Worm (Caenorhabditis elegans) whole organism, L3 larva: Measurements from ENCODE around the gene ugt-48.

Source experiments
- elt-3 ChIP-seq, 3 experiments: fragments of 150-350 bp in 1 of 3; sonication (generic microtip) in 2 of 3; optimal IDR thresholded peaks; 2 replicates in 2 of 3; 4 replicates in 1 of 3; lab custom pipeline; 2014 to 2017; ENCODE audit warnings: missing biosample characterization in 3 of 3, missing genetic modification characterization in 3 of 3
- nhr-77 ChIP-seq: fragments of 150-350 bp; optimal IDR thresholded peaks from 2 replicates; lab custom pipeline; 2014; ENCODE audit warnings: missing biosample characterization, missing genetic modification characterization
- ztf-11 ChIP-seq: fragments of 150-350 bp; optimal IDR thresholded peaks from 2 replicates; lab custom pipeline; 2014; ENCODE audit warnings: missing biosample characterization, missing genetic modification characterization

DNA sequence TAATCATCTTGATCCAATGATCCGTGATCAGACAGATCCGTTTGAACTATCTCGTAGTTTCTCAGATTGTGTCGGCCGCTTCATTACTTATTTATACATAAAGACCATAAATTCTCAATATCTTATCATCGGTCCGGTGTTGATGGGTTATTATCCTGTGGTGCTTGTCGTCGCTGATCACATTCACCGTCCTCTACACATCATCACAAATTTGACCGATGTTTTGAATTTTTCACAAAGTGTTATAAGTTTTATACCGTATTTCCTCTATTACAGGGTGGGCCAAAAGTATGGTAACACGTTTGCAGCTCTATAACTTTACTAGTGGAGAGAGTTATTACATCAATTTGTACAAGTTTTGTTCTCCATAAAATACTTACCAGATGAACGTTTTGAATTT, 40.1 kb upstream of the ugt-48 start:
- TF ChIP-seq nhr-77 (tag; lab: Kevin White, UChicago): no peak
- no peak for TF ChIP-seq elt-3 (tag; optimal IDR thresholded peaks at IDR 0.05; lab: Kevin White, UChicago)
- no peak for TF ChIP-seq ztf-11
